Worm (Caenorhabditis elegans): ENCODE data around the gene cyp-29A4.

Gene cyp-29A4

DNA sequence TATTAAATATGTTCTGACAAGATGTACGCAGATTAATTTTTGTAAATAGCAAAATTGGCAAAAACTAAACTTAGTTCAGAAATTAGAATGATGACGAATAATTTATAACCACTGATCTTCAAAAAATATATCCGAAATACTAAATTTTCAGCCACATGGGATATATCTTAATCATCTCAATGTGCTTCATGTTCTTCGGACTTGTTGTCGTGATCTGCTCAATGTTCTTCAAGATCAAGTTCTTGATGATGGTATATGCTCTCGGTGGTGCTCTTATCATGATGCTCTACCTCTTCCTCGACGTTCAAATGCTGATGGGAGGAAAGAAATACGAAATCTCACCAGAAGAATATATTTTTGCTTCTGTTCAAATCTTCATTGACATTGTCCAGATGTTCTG lies 52.0 kb downstream of the cyp-29A4 start:
- no peak for TF ChIP-seq nhr-23 (tag; optimal IDR thresholded peaks at IDR 0.05)
